Worm (Caenorhabditis elegans) whole organism, L3 larva: Measurements from ENCODE around the gene ckb-4.
"Not testable (repeated sequence)": the region's sequence is repeated elsewhere in the genome, so short reads cannot be mapped to it uniquely, and the experiment has no call there.

ENCODE experiments used
- R02D3.7 ChIP-seq: fragments of 150-350 bp; optimal IDR thresholded peaks from 2 replicates; lab custom pipeline; 2014; ENCODE audit warnings: missing biosample characterization, missing genetic modification characterization
- ZK546.5 ChIP-seq: sonication (generic microtip); optimal IDR thresholded peaks from 2 replicates; lab custom pipeline; 2017; ENCODE audit warnings: missing biosample characterization, missing genetic modification characterization
- aly-2 ChIP-seq: fragments of 150-350 bp; optimal IDR thresholded peaks from 2 replicates; lab custom pipeline; 2014; ENCODE audit warnings: missing biosample characterization, missing genetic modification characterization
- ceh-28 ChIP-seq: fragments of 150-350 bp; optimal IDR thresholded peaks from 2 replicates; lab custom pipeline; 2014; ENCODE audit warnings: missing biosample characterization, missing genetic modification reagents, missing genetic modification characterization
- ceh-9 ChIP-seq: sonication (generic microtip); optimal IDR thresholded peaks from 2 replicates; lab custom pipeline; 2018; ENCODE audit warnings: missing biosample characterization, missing genetic modification characterization
- daf-12 ChIP-seq: fragments of 150-350 bp; optimal IDR thresholded peaks from 2 replicates; lab custom pipeline; 2014; ENCODE audit warnings: missing biosample characterization, missing genetic modification reagents, missing genetic modification characterization
- egl-5 ChIP-seq: fragments of 150-350 bp; optimal IDR thresholded peaks from 2 replicates; lab custom pipeline; 2017; ENCODE audit warnings: missing biosample characterization, missing genetic modification reagents, missing genetic modification characterization, inconsistent platforms
- elt-2 ChIP-seq: sonication (generic microtip); optimal IDR thresholded peaks from 2 replicates; lab custom pipeline; 2016; ENCODE audit warnings: missing genetic modification reagents, mild to moderate bottlenecking, missing genetic modification characterization, missing compliant biosample characterization
- elt-3 ChIP-seq, 3 experiments: fragments of 150-350 bp in 1 of 3; sonication (generic microtip) in 2 of 3; optimal IDR thresholded peaks; 2 replicates in 2 of 3; 4 replicates in 1 of 3; lab custom pipeline; 2014 to 2017; ENCODE audit warnings: missing biosample characterization in 3 of 3, missing genetic modification characterization in 3 of 3
- eor-1 ChIP-seq, 2 experiments: fragments of 150-350 bp; optimal IDR thresholded peaks; 2 replicates each; lab custom pipeline; 2014 to 2018; ENCODE audit warnings: missing biosample characterization in 2 of 2, missing genetic modification characterization in 2 of 2
- fkh-10 ChIP-seq: sonication (generic microtip); optimal IDR thresholded peaks from 2 replicates; lab custom pipeline; 2017; ENCODE audit warnings: missing biosample characterization, missing genetic modification reagents, missing genetic modification characterization
- hmg-11 ChIP-seq: sonication (generic microtip); optimal IDR thresholded peaks from 2 replicates; lab custom pipeline; 2016; ENCODE audit warnings: missing genetic modification characterization, missing compliant biosample characterization
- jun-1 ChIP-seq: fragments of 150-350 bp; optimal IDR thresholded peaks from 2 replicates; lab custom pipeline; 2014; ENCODE audit warnings: missing biosample characterization, missing genetic modification reagents, missing genetic modification characterization
- lin-15B ChIP-seq: fragments of 150-350 bp; optimal IDR thresholded peaks from 2 replicates; lab custom pipeline; 2014; ENCODE audit warnings: missing biosample characterization, missing genetic modification characterization
- lin-39 ChIP-seq: fragments of 150-350 bp; optimal IDR thresholded peaks from 2 replicates; lab custom pipeline; 2018; ENCODE audit warnings: missing biosample characterization, missing genetic modification reagents, missing genetic modification characterization
- mml-1 ChIP-seq: fragments of 150-350 bp; sonication (generic microtip); optimal IDR thresholded peaks from 3 replicates; lab custom pipeline; 2014; ENCODE audit warnings: missing biosample characterization, missing genetic modification characterization
- nfya-1 ChIP-seq: sonication (generic microtip); optimal IDR thresholded peaks from 2 replicates; lab custom pipeline; 2017; ENCODE audit warnings: missing genetic modification characterization, mild to moderate bottlenecking, missing compliant biosample characterization, antibody characterized with exemption, moderate library complexity; ENCODE audit not compliant: insufficient read depth
- nhr-11 ChIP-seq: fragments of 150-350 bp; optimal IDR thresholded peaks from 2 replicates; lab custom pipeline; 2014; ENCODE audit warnings: missing biosample characterization, missing genetic modification characterization
- nhr-12 ChIP-seq: fragments of 150-350 bp; optimal IDR thresholded peaks from 2 replicates; lab custom pipeline; 2014; ENCODE audit warnings: missing biosample characterization, missing genetic modification characterization
- nhr-25 ChIP-seq: sonication (generic microtip); optimal IDR thresholded peaks from 2 replicates; lab custom pipeline; 2017; ENCODE audit warnings: missing biosample characterization, missing genetic modification characterization
- nhr-67 ChIP-seq: fragments of 150-350 bp; optimal IDR thresholded peaks from 2 replicates; lab custom pipeline; 2014; ENCODE audit warnings: missing biosample characterization, missing genetic modification characterization
- nhr-76 ChIP-seq: fragments of 150-350 bp; sonication (generic microtip); optimal IDR thresholded peaks from 5 replicates; lab custom pipeline; 2014; ENCODE audit warnings: missing biosample characterization, missing genetic modification characterization
- nhr-77 ChIP-seq: fragments of 150-350 bp; optimal IDR thresholded peaks from 2 replicates; lab custom pipeline; 2014; ENCODE audit warnings: missing biosample characterization, missing genetic modification characterization
- pha-4 ChIP-seq: fragments of 150-350 bp; optimal IDR thresholded peaks from 2 replicates; lab custom pipeline; 2014; ENCODE audit warnings: missing biosample characterization, missing genetic modification reagents, missing genetic modification characterization
- pqm-1 ChIP-seq: fragments of 150-350 bp; optimal IDR thresholded peaks from 2 replicates; lab custom pipeline; 2017; ENCODE audit warnings: missing biosample characterization, missing genetic modification characterization, inconsistent platforms
- sea-2 ChIP-seq: fragments of 150-350 bp; sonication (generic microtip); optimal IDR thresholded peaks from 4 replicates; lab custom pipeline; 2014; ENCODE audit warnings: missing biosample characterization, missing genetic modification reagents, missing genetic modification characterization
- skn-1 ChIP-seq: fragments of 150-350 bp; optimal IDR thresholded peaks from 2 replicates; lab custom pipeline; 2014; ENCODE audit warnings: missing biosample characterization, missing genetic modification characterization
- snpc-4 ChIP-seq: fragments of 150-350 bp; optimal IDR thresholded peaks from 2 replicates; lab custom pipeline; 2014; ENCODE audit warnings: missing biosample characterization, missing genetic modification characterization
- unc-39 ChIP-seq: sonication (generic microtip); optimal IDR thresholded peaks from 4 replicates; lab custom pipeline; 2017; ENCODE audit warnings: missing biosample characterization, missing genetic modification characterization
- ztf-11 ChIP-seq: fragments of 150-350 bp; optimal IDR thresholded peaks from 2 replicates; lab custom pipeline; 2014; ENCODE audit warnings: missing biosample characterization, missing genetic modification characterization
- ztf-4 ChIP-seq: fragments of 150-350 bp; optimal IDR thresholded peaks from 2 replicates; lab custom pipeline; 2014; ENCODE audit warnings: missing biosample characterization, missing genetic modification characterization

ckb-4 gene

DNA sequence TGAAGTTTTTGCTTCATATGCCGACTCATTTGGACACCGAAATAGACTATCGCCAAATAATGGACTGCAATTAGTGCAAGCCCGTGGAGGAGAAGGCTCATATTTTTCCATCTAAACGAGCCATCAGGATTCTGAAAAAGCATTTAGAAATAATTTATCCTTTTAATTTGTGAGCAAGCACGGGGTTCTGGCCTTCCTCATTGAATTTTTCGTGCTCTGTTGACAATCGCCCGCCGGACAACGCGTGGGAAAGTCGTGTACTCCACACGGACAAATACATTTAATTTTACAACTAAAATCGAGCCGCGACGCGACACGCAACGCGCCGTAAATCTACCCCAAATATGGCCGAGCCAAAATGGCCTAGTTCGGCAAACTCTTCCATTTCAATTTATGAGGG is 35.2 kb upstream of the ckb-4 start, which contains the start of gene F22F7.12:
Gene F22F7.12, minus strand, starts transcription at position 101 of the 400 bp plus-strand sequence.
- TF ChIP-seq daf-12, skn-1, jun-1 (tag; lab: Kevin White, UChicago): not testable (repeated sequence)
- TF ChIP-seq, all 47 proteins: peak for 0; not testable (repeated sequence) for 47

DNA sequence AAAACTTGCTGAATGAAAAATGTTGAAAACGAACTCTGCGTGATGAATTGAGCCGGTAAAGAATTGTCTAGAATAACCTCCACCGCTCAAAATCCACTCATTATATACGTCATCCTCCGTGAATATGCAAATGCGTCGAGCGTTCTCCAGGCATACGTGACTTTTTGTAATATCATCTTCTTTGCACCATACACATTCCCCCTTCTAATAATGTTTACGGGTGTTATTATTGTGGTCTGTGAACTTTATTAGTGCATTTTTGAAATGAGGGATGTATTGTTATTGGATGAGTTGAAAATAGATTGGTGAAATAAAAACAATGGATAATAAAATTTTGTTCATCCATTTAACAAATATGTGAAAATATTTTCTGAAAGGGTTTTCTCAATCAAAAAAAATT is 30.7 kb upstream of the ckb-4 start, which contains the start of gene F22F7.7:
Gene F22F7.7, minus strand, starts transcription at position 125 of the 400 bp plus-strand sequence.
- TF ChIP-seq egl-5 (no peak), ztf-4 (tag; lab: Kevin White, UChicago) (no peak), nhr-77 (tag; lab: Kevin White, UChicago) (no peak), mml-1 (no peak), elt-2 (tag; lab: Kevin White, UChicago) (no peak), nhr-67 (tag; lab: Kevin White, UChicago) (no peak), nhr-25 (tag; lab: Kevin White, UChicago) (no peak), hmg-11 (tag; lab: Kevin White, UChicago) (no peak), eor-1 (tag; optimal IDR thresholded peaks at IDR 0.05; lab: Kevin White, UChicago) (no peak)

DNA sequence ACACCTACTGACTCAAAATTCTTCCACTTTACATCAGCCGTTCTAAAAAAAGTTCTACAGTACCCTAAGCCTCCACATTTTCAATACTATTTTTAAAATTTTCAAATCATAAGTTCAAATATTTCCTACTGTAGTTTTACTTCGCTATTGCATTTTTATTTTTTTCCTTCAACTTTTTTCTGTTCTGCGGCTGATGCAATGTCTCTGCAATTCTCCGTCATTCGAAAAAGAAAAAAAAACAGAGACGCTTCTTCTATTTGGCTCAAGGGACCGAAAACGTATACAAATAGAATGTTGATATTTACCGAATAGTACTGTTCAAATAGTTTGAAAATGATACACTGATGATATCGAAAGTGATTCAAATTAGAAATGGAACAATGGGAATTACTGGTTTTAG is 29.1 kb upstream of the ckb-4 start:
- peak; percentile 28 for TF ChIP-seq jun-1 (tag; lab: Kevin White, UChicago)
- TF ChIP-seq nhr-25 (tag; lab: Kevin White, UChicago) = no peak
- TF ChIP-seq, all 47 proteins: peak for 1

DNA sequence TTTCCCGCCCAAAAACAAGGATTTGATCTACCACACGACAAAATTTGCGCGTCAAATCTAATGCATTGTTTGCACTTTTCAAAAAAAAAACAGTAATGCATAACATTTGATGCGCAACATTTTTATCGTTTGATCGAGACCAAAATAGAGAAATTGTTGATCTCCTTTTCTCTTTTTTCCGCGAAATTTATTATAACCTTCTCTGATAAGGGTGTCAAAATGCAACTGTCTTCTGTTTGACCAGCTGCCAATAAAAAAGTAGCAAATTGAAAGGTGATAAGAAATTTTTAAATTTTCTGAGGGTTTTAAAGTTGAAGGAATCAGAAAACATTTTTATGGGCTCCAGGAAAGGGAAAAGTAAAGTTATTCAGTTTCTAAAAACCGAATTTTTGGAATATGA is 27.8 kb upstream of the ckb-4 start:
- no peak for TF ChIP-seq unc-39
- TF ChIP-seq nhr-76 (tag; lab: Kevin White, UChicago) = peak; percentile 59
- peak; percentile 10 for TF ChIP-seq elt-2 (tag; lab: Kevin White, UChicago)

DNA sequence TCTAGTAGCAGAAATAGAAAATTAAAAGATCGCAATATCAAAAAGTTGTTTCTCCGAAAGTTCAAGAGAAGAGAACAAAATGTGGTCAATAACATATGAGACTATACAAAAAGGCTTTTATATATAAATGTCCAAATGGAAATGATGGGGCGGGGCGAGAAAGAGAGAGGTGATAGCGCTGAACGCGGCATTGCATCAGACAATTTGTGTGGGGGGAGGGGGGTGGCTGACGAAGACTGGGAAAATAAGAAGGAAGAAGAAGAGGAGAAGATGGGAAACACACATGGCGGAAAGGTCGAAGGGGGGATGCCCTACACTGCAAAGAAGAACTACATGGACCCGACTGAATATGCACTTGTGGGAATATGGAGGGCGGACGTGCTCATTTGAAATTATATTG is 26.1 kb upstream of the ckb-4 start:
- TF ChIP-seq sea-2 (GFP tag; lab: Kevin White, UChicago) = no peak
- no peak for TF ChIP-seq aly-2 (tag; lab: Kevin White, UChicago)
- TF ChIP-seq hmg-11 (tag; lab: Kevin White, UChicago) = peak; percentile 54
- peak; percentile 39 for TF ChIP-seq lin-39 (tag; lab: Kevin White, UChicago)
- TF ChIP-seq fkh-10 (GFP tag; lab: Kevin White, UChicago) = peak; percentile 27
- TF ChIP-seq pqm-1 (tag; lab: Kevin White, UChicago) = no peak
- TF ChIP-seq skn-1 (tag; lab: Kevin White, UChicago) = no peak
- no peak for TF ChIP-seq eor-1 (tag; optimal IDR thresholded peaks at IDR 0.05; lab: Kevin White, UChicago)
- TF ChIP-seq elt-2 (tag; lab: Kevin White, UChicago) = peak; percentile 11
- TF ChIP-seq jun-1 (tag; lab: Kevin White, UChicago) = peak; percentile 86
- no peak for TF ChIP-seq nhr-77 (tag; lab: Kevin White, UChicago)
- TF ChIP-seq nfya-1 (tag; lab: Kevin White, UChicago) = peak; percentile 52
- TF ChIP-seq snpc-4 (tag; lab: Kevin White, UChicago) = peak; percentile 23
- TF ChIP-seq ztf-11 = no peak
- TF ChIP-seq lin-15B = no peak
- TF ChIP-seq, all 47 proteins: peak for 7

DNA sequence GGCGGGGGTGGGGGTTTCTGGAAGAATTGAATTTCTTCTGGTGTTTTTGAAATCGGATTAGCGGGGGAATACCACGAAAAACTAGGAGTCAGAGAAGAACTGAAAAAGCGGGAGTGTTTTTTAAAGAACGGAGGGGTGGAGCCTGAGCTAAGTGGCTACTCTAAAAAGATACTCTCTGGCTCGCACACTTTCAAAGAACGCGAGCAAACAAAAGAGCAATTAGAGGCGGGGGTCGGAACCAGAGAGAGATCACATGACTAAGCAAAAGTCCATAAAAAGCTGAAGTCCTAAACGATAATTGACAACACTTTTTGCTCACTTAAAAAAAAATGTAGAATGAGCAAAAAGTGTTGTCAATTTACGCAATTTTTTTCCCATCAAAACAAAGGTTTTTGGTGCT is 25.1 kb upstream of the ckb-4 start:
- TF ChIP-seq ZK546.5 (tag; lab: Kevin White, UChicago) = no peak
- no peak for TF ChIP-seq aly-2 (tag; lab: Kevin White, UChicago)
- TF ChIP-seq nfya-1 (tag; lab: Kevin White, UChicago) = peak; percentile 35
- TF ChIP-seq nhr-12 (tag; lab: Kevin White, UChicago) = no peak
- TF ChIP-seq egl-5 = no peak
- peak; percentile 56 for TF ChIP-seq lin-39 (tag; lab: Kevin White, UChicago)
- TF ChIP-seq ceh-9 (tag; lab: Kevin White, UChicago) = no peak
- TF ChIP-seq lin-15B = no peak
- no peak for TF ChIP-seq fkh-10 (GFP tag; lab: Kevin White, UChicago)
- no peak for TF ChIP-seq R02D3.7 (tag; lab: Kevin White, UChicago)
- no peak for TF ChIP-seq unc-39
- no peak for TF ChIP-seq jun-1 (tag; lab: Kevin White, UChicago)
- TF ChIP-seq nhr-11 (tag; lab: Kevin White, UChicago) = no peak
- TF ChIP-seq pha-4 = no peak
- TF ChIP-seq elt-3 (tag; optimal IDR thresholded peaks at IDR 0.05; lab: Kevin White, UChicago) = no peak
- no peak for TF ChIP-seq mml-1
- no peak for TF ChIP-seq ceh-28 (tag; lab: Kevin White, UChicago)
